Worm (Caenorhabditis elegans): ENCODE data around the gene K02D3.2.

Gene K02D3.2

DNA sequence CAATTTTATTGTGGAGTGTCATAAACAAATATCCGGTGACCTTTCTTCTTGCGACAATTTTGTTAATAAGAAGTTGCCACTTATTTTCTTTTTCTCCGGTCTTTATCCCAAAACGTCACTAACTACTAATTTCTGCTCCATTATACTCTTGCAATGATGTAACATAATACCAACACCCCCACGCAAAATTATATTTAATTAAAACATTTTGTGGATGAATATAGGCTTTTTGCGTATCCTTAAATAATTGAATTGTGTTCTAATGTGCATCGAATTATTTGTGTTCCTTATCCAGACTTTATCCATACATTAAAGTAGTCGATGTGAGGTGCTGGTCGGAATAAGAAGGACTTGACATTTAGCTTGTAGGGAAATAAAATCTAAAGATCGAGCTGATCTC, 8.9 kb downstream of the K02D3.2 start:
- TF ChIP-seq B0310.2 (tag; optimal IDR thresholded peaks at IDR 0.05) (no peak), ets-7 (tag; optimal IDR thresholded peaks at IDR 0.05) (no peak), ceh-36 (tag; optimal IDR thresholded peaks at IDR 0.05) (no peak), aly-1 (tag; optimal IDR thresholded peaks at IDR 0.05) (no peak), tbx-37 (GFP tag; conservative IDR thresholded peaks at IDR 0.05) (no peak), pes-1 (GFP tag; IDR thresholded peaks at IDR 0.05) (no peak)

DNA sequence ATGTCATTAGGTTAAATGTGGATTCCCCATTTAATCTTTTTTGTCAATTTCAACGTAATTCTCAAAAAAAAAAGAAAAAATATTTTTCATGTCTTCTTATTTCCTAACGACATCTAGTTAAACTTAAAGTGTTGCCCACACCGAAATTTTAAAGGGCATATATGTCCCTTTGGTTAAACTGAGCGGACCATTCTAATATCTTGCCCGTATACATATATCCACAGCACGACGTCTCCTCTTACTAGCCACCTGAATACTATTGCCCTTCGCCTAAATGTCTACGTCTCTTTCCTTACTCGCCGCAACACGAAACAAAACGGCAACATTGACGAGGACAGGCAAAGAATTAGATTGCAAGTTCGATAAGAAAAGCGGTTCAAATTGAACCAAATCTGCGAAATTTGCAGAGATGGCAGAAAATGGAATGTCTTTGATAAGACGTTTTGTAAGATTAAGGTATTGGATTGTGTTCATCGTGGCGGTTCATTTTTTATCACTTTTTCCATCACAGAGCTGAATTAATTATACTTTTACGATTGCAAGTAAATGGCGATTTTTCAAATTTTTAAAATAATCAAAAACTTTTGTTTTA, 11.1 kb downstream of the K02D3.2 start:
- TF ChIP-seq tbx-11 (GFP tag; IDR thresholded peaks at IDR 0.05) (0 out of 2 replicates have a peak, but pooled peaks have one; percentile 27), sea-1 (GFP tag; conservative IDR thresholded peaks at IDR 0.05) (0 out of 2 replicates have a peak, but pooled peaks have one; percentile 50), F13C5.2 (tag; optimal IDR thresholded peaks at IDR 0.05) (peak; percentile 99), aly-1 (tag; optimal IDR thresholded peaks at IDR 0.05) (peak; percentile 58), tra-4 (tag; optimal IDR thresholded peaks at IDR 0.05) (no peak), hmbx-1 (tag; optimal IDR thresholded peaks at IDR 0.05) (no peak), pes-1 (GFP tag; IDR thresholded peaks at IDR 0.05) (peak; percentile 57), scrt-1 (GFP tag; IDR thresholded peaks at IDR 0.05) (peak; percentile 66; the same call in 1 of the 2 replicates), ets-7 (tag; optimal IDR thresholded peaks at IDR 0.05) (peak; percentile 14), ceh-36 (tag; optimal IDR thresholded peaks at IDR 0.05) (no peak), hmg-4 (GFP tag; optimal IDR thresholded peaks at IDR 0.05) (peak; percentile 86), tbx-37 (GFP tag; conservative IDR thresholded peaks at IDR 0.05) (peak; percentile 33; the same call in 1 of the 2 replicates), flt-1 (GFP tag; IDR thresholded peaks at IDR 0.05) (peak; percentile 68)

DNA sequence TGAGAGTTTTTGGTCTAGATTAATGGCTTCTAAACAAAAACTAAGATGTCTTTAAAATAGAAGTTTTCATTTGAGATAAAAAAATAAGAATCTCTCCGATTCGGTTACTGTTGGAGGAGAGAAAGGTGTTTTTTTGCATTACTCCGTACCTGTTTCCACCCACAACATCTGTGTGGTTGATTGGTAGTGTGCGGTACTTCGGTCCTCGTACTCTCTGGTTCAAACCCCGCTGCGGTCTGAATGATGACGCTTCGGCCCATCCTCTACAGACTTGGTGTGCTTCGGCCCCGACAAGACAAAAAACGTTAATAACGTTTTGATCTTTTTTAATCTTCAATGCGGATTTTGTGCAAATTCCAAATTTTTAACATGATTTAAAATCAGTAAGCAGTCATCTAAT, 14.3 kb downstream of the K02D3.2 start:
- TF ChIP-seq ets-7 (tag; optimal IDR thresholded peaks at IDR 0.05) (no peak), pes-1 (GFP tag; IDR thresholded peaks at IDR 0.05) (peak; percentile 58)

DNA sequence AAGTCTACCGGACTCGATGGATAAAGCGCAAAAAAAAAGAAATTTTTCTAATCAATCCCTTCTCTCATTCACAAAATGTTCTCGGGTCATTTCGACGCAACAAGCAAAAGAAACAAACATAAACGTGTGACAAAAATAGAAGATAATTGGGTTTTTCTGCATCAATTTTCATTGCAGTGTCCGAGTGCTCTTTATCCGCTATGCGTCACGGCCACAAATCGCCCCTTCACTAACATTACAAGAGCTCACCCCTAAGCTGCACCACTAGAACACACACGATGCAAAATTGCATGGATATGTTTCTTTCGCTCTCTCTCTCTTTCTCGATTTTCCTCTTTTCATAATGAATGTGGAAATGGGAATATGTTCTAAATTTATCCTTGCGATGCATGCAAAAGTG, 15.7 kb downstream of the K02D3.2 start:
- TF ChIP-seq scrt-1 (GFP tag; IDR thresholded peaks at IDR 0.05) (no peak), hnd-1 (tag; optimal IDR thresholded peaks at IDR 0.05) (no peak), F13C5.2 (tag; optimal IDR thresholded peaks at IDR 0.05) (no peak)

DNA sequence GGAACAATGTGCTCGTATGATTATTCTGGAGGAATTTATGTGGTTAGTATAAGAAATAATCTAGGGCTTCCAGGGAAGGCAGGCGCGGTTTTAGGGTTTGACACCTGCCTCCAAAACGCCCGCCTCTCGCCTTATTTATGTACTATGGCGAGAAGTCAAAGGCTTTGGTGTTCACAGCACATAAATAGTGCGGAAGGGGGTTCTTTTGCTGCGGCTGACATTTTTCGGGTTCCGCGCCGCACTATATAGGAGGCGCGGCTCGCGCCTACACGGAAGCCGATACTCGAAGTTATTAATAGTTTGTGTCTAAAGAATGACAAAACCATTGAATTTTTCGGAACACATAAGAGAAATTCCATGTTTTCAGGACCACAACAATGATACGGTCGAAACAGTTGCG, 21.5 kb downstream of the K02D3.2 start:
- no peak for TF ChIP-seq hnd-1 (tag; optimal IDR thresholded peaks at IDR 0.05)
- no peak for TF ChIP-seq ceh-36 (tag; optimal IDR thresholded peaks at IDR 0.05)
- no peak for TF ChIP-seq ets-7 (tag; optimal IDR thresholded peaks at IDR 0.05)
- no peak for TF ChIP-seq scrt-1 (GFP tag; IDR thresholded peaks at IDR 0.05)
- no peak for TF ChIP-seq tra-4 (tag; optimal IDR thresholded peaks at IDR 0.05)
- no peak for TF ChIP-seq hmg-4 (GFP tag; optimal IDR thresholded peaks at IDR 0.05)
- no peak for TF ChIP-seq B0310.2 (tag; optimal IDR thresholded peaks at IDR 0.05)
- TF ChIP-seq tbx-11 (GFP tag; IDR thresholded peaks at IDR 0.05) = no peak
- TF ChIP-seq pes-1 (GFP tag; IDR thresholded peaks at IDR 0.05) = no peak

DNA sequence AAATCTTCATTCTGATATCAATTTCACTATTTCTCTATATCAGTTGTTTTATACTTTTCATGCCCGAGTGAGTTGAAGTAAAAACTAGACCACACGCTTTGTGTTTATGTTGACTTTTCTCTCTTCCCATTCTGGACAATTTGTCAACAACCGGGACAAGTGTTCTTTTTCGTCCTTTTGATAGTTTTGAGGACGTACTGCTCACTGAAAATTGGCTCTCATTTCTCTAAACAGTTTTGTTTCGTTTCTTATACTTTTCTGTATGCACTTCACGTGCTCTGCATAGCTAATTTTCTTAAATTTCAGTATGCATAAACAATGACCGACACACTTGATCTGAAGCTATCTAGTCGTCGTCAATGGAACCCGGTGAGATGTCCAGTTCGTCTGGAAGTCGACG, 24.2 kb downstream of the K02D3.2 start, which contains the start of gene adm-2:
TSS of gene adm-2 (plus strand) at position 301 of the 400 bp plus-strand sequence.
- no peak for TF ChIP-seq hmg-4 (GFP tag; optimal IDR thresholded peaks at IDR 0.05)
- TF ChIP-seq ceh-13 (GFP tag; optimal IDR thresholded peaks at IDR 0.05) = no peak
- no peak for TF ChIP-seq ama-1 (optimal IDR thresholded peaks at IDR 0.05)
- no peak for TF ChIP-seq aly-1 (tag; optimal IDR thresholded peaks at IDR 0.05)
- TF ChIP-seq tra-4 (tag; optimal IDR thresholded peaks at IDR 0.05) = no peak
- no peak for TF ChIP-seq tbx-37 (GFP tag; conservative IDR thresholded peaks at IDR 0.05)
- TF ChIP-seq tbx-11 (GFP tag; IDR thresholded peaks at IDR 0.05) = no peak
- TF ChIP-seq ets-7 (tag; optimal IDR thresholded peaks at IDR 0.05) = no peak
- no peak for TF ChIP-seq F13C5.2 (tag; optimal IDR thresholded peaks at IDR 0.05)
- no peak for TF ChIP-seq ceh-36 (tag; optimal IDR thresholded peaks at IDR 0.05)

DNA sequence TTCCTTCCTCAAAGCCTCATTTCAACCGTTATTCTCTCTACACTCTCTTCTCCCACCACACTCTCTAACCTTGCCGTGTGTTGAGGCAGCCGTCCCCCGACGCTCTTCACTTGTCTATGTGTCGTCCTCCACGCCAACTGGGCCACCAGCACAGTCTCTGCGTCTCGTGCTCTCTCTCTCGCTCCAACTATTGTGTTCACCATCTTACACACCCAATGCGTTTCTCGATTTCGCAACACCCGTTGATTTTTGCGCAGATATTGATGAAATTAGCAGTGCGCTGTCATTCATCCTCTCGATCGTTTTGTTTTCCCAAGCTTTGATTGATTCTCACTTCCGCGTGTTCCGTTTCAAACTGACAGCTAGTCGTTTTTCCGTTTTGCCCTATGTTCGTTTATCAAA, 24.7 kb downstream of the K02D3.2 start:
- peak; percentile 36 for TF ChIP-seq hmg-4 (GFP tag; optimal IDR thresholded peaks at IDR 0.05)
- TF ChIP-seq F13C5.2 (tag; optimal IDR thresholded peaks at IDR 0.05) = peak; percentile 7
- TF ChIP-seq aly-1 (tag; optimal IDR thresholded peaks at IDR 0.05) = peak; percentile 30
- no peak for TF ChIP-seq scrt-1 (GFP tag; IDR thresholded peaks at IDR 0.05)

DNA sequence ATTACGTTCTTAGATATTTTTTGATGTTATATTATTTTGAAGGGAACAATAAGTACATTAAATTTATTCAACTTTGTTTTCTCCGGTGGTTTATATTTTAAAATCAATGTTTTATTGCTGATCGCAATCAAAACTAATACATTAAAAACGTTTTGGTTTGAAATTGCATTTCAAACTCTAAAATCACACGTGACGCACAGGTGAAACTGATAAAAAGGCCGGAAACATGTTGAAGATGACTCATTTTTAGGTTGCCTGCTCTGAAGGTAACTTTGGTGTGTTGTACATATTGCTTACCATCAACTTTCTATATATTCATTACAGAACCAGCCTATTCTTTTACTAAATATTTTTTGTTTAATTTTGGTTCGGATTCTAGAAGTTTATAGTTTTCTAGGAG, 26.1 kb downstream of the K02D3.2 start:
- no peak for TF ChIP-seq hmbx-1 (tag; optimal IDR thresholded peaks at IDR 0.05)
- TF ChIP-seq ets-7 (tag; optimal IDR thresholded peaks at IDR 0.05) = no peak
- no peak for TF ChIP-seq ama-1 (optimal IDR thresholded peaks at IDR 0.05)
- no peak for TF ChIP-seq pes-1 (GFP tag; IDR thresholded peaks at IDR 0.05)

DNA sequence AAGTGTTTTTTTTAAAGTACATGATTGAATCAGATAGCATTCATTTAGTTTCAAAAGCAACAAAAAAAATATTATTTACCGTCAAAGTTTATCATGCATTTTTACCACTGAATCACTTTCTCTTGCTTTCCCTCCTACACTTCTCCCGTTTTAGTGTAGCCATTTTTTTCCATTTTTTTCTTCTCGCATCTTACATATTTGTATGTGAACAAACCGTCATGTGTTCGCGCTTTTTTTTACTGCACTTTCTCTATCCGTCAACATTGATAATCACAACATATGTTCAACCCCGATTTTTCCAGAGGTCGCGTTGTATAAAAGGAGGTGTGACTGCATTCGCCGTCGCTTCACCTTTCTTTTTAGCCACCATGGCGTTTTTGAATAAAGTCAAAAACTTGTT, 34.9 kb downstream of the K02D3.2 start, which contains the start of gene gck-4:
TSS of gene gck-4 (plus strand) at position 301 of the 400 bp plus-strand sequence.
- TF ChIP-seq F13C5.2 (tag; optimal IDR thresholded peaks at IDR 0.05) (no peak), hnd-1 (tag; optimal IDR thresholded peaks at IDR 0.05) (no peak)

Measured in whole organism, early embryonic.